Fruit fly (Drosophila melanogaster) whole organism, embryonic: Measurements from ENCODE around the gene frac.

Experiments
- Abd-B ChIP-seq: fragments of 200-800 bp; sonication (Bioruptor generic); optimal IDR thresholded peaks from 2 replicates; lab custom pipeline; 2018; ENCODE audit warnings: missing biosample characterization, mild to moderate bottlenecking, missing genetic modification characterization, moderate library complexity
- Aef1 ChIP-seq: fragments of 200-800 bp; sonication (Bioruptor generic); IDR thresholded peaks from 3 replicates; pipeline ENCODE4 v1.3.6; 2022; ENCODE audit warnings: missing biosample characterization, missing genetic modification characterization
- Blimp-1 ChIP-seq: fragments of 200-800 bp; sonication (Bioruptor generic); optimal IDR thresholded peaks from 3 replicates; lab custom pipeline; 2018; ENCODE audit warnings: missing biosample characterization, missing genetic modification characterization, mild to moderate bottlenecking, moderate library complexity, missing genetic modification reagents
- CG11504 ChIP-seq: fragments of 200-800 bp; sonication (Bioruptor generic); optimal IDR thresholded peaks from 3 replicates; lab custom pipeline; 2019; ENCODE audit warnings: missing biosample characterization, mild to moderate bottlenecking, missing genetic modification characterization, moderate library complexity
- CG12155 ChIP-seq: fragments of 200-800 bp; sonication (Bioruptor generic); optimal IDR thresholded peaks from 3 replicates; lab custom pipeline; 2016; ENCODE audit warnings: missing biosample characterization, missing genetic modification characterization
- CG14710 ChIP-seq: fragments of 200-800 bp; sonication (Bioruptor generic); optimal IDR thresholded peaks from 3 replicates; lab custom pipeline; 2019; ENCODE audit warnings: missing biosample characterization, mild to moderate bottlenecking, missing genetic modification characterization, moderate library complexity
- CG15696 ChIP-seq: fragments of 200-800 bp; sonication (Bioruptor generic); optimal IDR thresholded peaks from 2 replicates; lab custom pipeline; 2019; ENCODE audit warnings: missing biosample characterization, mild to moderate bottlenecking, missing genetic modification characterization, moderate library complexity
- CG18599 ChIP-seq: fragments of 200-800 bp; sonication (Bioruptor generic); optimal IDR thresholded peaks from 3 replicates; lab custom pipeline; 2017; ENCODE audit warnings: missing biosample characterization, missing genetic modification characterization, mild to moderate bottlenecking, moderate library complexity, missing genetic modification reagents
- CG2202 ChIP-seq: fragments of 200-800 bp; sonication (Bioruptor generic); optimal IDR thresholded peaks from 2 replicates; lab custom pipeline; 2018; ENCODE audit warnings: missing biosample characterization, mild to moderate bottlenecking, missing genetic modification characterization
- CG2712 ChIP-seq: fragments of 200-800 bp; optimal IDR thresholded peaks from 3 replicates; lab custom pipeline; 2019; ENCODE audit warnings: missing biosample characterization, mild to moderate bottlenecking, missing genetic modification characterization, moderate library complexity
- CG30403 ChIP-seq: fragments of 200-800 bp; sonication (Bioruptor generic); optimal IDR thresholded peaks from 3 replicates; lab custom pipeline; 2016; ENCODE audit warnings: missing biosample characterization, missing genetic modification characterization
- CG31441 ChIP-seq: fragments of 200-800 bp; sonication (Bioruptor generic); IDR thresholded peaks from 2 replicates; pipeline ENCODE4 v1.3.6; 2022; ENCODE audit warnings: missing biosample characterization, missing genetic modification characterization
- CG32772 ChIP-seq: fragments of 200-800 bp; sonication (Bioruptor generic); IDR thresholded peaks from 2 replicates; pipeline ENCODE4 v1.3.6; 2022; ENCODE audit warnings: missing biosample characterization, missing genetic modification characterization
- CG5245 ChIP-seq: fragments of 200-800 bp; sonication (Bioruptor generic); optimal IDR thresholded peaks from 3 replicates; lab custom pipeline; 2016; ENCODE audit warnings: missing biosample characterization, missing genetic modification characterization
- CG6689 ChIP-seq: fragments of 200-800 bp; sonication (Bioruptor generic); IDR thresholded peaks from 2 replicates; pipeline ENCODE4 v1.3.6; 2022; ENCODE audit warnings: missing biosample characterization, missing genetic modification characterization
- CG7745 ChIP-seq: fragments of 200-800 bp; sonication (Bioruptor generic); optimal IDR thresholded peaks from 2 replicates; lab custom pipeline; 2018; ENCODE audit warnings: missing biosample characterization, mild to moderate bottlenecking, missing genetic modification characterization, moderate library complexity
- CG7839 ChIP-seq: fragments of 200-800 bp; sonication (Bioruptor generic); optimal IDR thresholded peaks from 3 replicates; lab custom pipeline; 2018; ENCODE audit warnings: missing biosample characterization, mild to moderate bottlenecking, missing genetic modification characterization, moderate library complexity
- CG8944 ChIP-seq: fragments of 200-800 bp; sonication (Bioruptor generic); optimal IDR thresholded peaks from 3 replicates; lab custom pipeline; 2016; ENCODE audit warnings: missing biosample characterization, missing genetic modification characterization
- CTCF ChIP-seq: fragments of 200-800 bp; sonication (Bioruptor generic); optimal IDR thresholded peaks from 2 replicates; lab custom pipeline; 2017; ENCODE audit warnings: missing biosample characterization, mild to moderate bottlenecking, missing genetic modification characterization, moderate library complexity
- D19A ChIP-seq: fragments of 200-800 bp; optimal IDR thresholded peaks from 3 replicates; lab custom pipeline; 2019; ENCODE audit warnings: missing biosample characterization, mild to moderate bottlenecking, missing genetic modification characterization, moderate library complexity
- Drgx ChIP-seq: fragments of 200-800 bp; sonication (Bioruptor generic); IDR thresholded peaks from 2 replicates; pipeline ENCODE4 v1.3.6; 2022; ENCODE audit warnings: missing biosample characterization, missing genetic modification characterization
- HLH54F ChIP-seq: fragments of 200-800 bp; sonication (Bioruptor generic); optimal IDR thresholded peaks from 3 replicates; lab custom pipeline; 2016; ENCODE audit warnings: missing biosample characterization, missing genetic modification characterization
- Oli ChIP-seq: fragments of 200-800 bp; sonication (Bioruptor generic); optimal IDR thresholded peaks from 2 replicates; lab custom pipeline; 2018; ENCODE audit warnings: missing biosample characterization, mild to moderate bottlenecking, missing genetic modification characterization, moderate library complexity
- PHDP ChIP-seq: fragments of 200-800 bp; sonication (Bioruptor generic); optimal IDR thresholded peaks from 3 replicates; lab custom pipeline; 2018; ENCODE audit warnings: missing biosample characterization, mild to moderate bottlenecking, missing genetic modification characterization, moderate library complexity
- Ptx1 ChIP-seq: fragments of 200-800 bp; sonication (Bioruptor generic); IDR thresholded peaks from 2 replicates; pipeline ENCODE4 v1.3.6; 2022; ENCODE audit warnings: missing biosample characterization, missing genetic modification characterization
- Sox102F ChIP-seq: fragments of 200-800 bp; sonication (Bioruptor generic); optimal IDR thresholded peaks from 2 replicates; lab custom pipeline; 2018; ENCODE audit warnings: missing biosample characterization, mild to moderate bottlenecking, missing genetic modification characterization, moderate library complexity
- Ssrp ChIP-seq: fragments of 200-800 bp; sonication (Bioruptor generic); optimal IDR thresholded peaks from 2 replicates; lab custom pipeline; 2018; ENCODE audit warnings: missing biosample characterization, mild to moderate bottlenecking, missing genetic modification characterization, moderate library complexity
- Xrp1 ChIP-seq: fragments of 200-800 bp; sonication (Bioruptor generic); IDR thresholded peaks from 2 replicates; pipeline ENCODE4 v1.3.6; 2022; ENCODE audit warnings: missing biosample characterization, missing genetic modification characterization
- ap ChIP-seq: fragments of 200-800 bp; sonication (Bioruptor generic); IDR thresholded peaks from 2 replicates; pipeline ENCODE4 v1.3.6; 2022; ENCODE audit warnings: missing biosample characterization, missing genetic modification characterization
- ara ChIP-seq: fragments of 200-800 bp; sonication (Bioruptor generic); IDR thresholded peaks from 2 replicates; pipeline ENCODE4 v1.3.6; 2022; ENCODE audit warnings: missing biosample characterization, missing genetic modification characterization
- ash1 ChIP-seq: fragments of 200-800 bp; sonication (Bioruptor generic); optimal IDR thresholded peaks from 2 replicates; lab custom pipeline; 2018; ENCODE audit warnings: missing biosample characterization, mild to moderate bottlenecking, missing genetic modification characterization
- bsh ChIP-seq, 2 experiments: fragments of 200-800 bp; sonication (Bioruptor generic); optimal IDR thresholded peaks; 2 replicates each; lab custom pipeline; 2017 to 2018; ENCODE audit warnings: mild to moderate bottlenecking in 2 of 2, missing biosample characterization in 2 of 2, missing genetic modification characterization in 2 of 2, moderate library complexity in 1 of 2
- cad ChIP-seq: fragments of >200 bp; optimal IDR thresholded peaks from 2 replicates; lab custom pipeline; 2017; ENCODE audit warnings: missing biosample characterization, missing genetic modification characterization
- chif ChIP-seq, 2 experiments: fragments of 200-800 bp; sonication (Bioruptor generic); optimal IDR thresholded peaks; 3 replicates each; lab custom pipeline; 2016; ENCODE audit warnings: missing biosample characterization in 2 of 2, missing genetic modification characterization in 2 of 2
- ci ChIP-seq: fragments of 200-800 bp; sonication (Bioruptor generic); IDR thresholded peaks from 3 replicates; pipeline ENCODE4 v1.3.6; 2022; ENCODE audit warnings: missing biosample characterization, missing genetic modification characterization
- dmrt99B ChIP-seq: fragments of 200-800 bp; sonication (Bioruptor generic); optimal IDR thresholded peaks from 2 replicates; lab custom pipeline; 2018; ENCODE audit warnings: missing biosample characterization, mild to moderate bottlenecking, missing genetic modification characterization, moderate library complexity
- en ChIP-seq: fragments of 200-800 bp; sonication (Bioruptor generic); optimal IDR thresholded peaks from 2 replicates; lab custom pipeline; 2016; ENCODE audit warnings: missing biosample characterization, missing genetic modification characterization
- gem ChIP-seq: fragments of 200-800 bp; sonication (Bioruptor generic); optimal IDR thresholded peaks from 2 replicates; lab custom pipeline; 2019; ENCODE audit warnings: missing biosample characterization, mild to moderate bottlenecking, missing genetic modification characterization, moderate library complexity
- hkb ChIP-seq, 2 experiments: fragments of 200-800 bp in 1 of 2; fragments of >200 bp in 1 of 2; sonication (Bioruptor generic) in 1 of 2; IDR thresholded peaks in 1 of 2; optimal IDR thresholded peaks in 1 of 2; 2 replicates each; pipeline versions ENCODE4 v1.3.6 to Lab custom; 2017 to 2022; ENCODE audit warnings: missing biosample characterization in 1 of 2, missing genetic modification characterization in 1 of 2
- lov ChIP-seq, 2 experiments: fragments of 200-800 bp in 1 of 2; fragments of >200 bp in 1 of 2; sonication (Bioruptor generic) in 1 of 2; IDR thresholded peaks in 1 of 2; optimal IDR thresholded peaks in 1 of 2; 2 replicates in 1 of 2; 3 replicates in 1 of 2; pipeline versions ENCODE4 v1.3.6 to Lab custom; 2017 to 2022; ENCODE audit warnings: missing biosample characterization in 1 of 2, missing genetic modification characterization in 1 of 2
- phol ChIP-seq: fragments of 200-800 bp; sonication (Bioruptor generic); optimal IDR thresholded peaks from 3 replicates; lab custom pipeline; 2018; ENCODE audit warnings: missing biosample characterization, mild to moderate bottlenecking, missing genetic modification characterization, moderate library complexity
- prd ChIP-seq, 3 experiments: fragments of >200 bp in 2 of 3; fragments of 200-800 bp in 1 of 3; sonication (Bioruptor generic) in 1 of 3; optimal IDR thresholded peaks in 2 of 3; IDR thresholded peaks in 1 of 3; 2 replicates in 2 of 3; 3 replicates in 1 of 3; pipeline versions ENCODE4 v1.3.6 to Lab custom; 2017 to 2022; ENCODE audit warnings: missing biosample characterization in 1 of 3, missing genetic modification characterization in 1 of 3
- sens ChIP-seq: fragments of 200-800 bp; sonication (Bioruptor generic); peaks from one replicate; lab custom pipeline; 2016; ENCODE audit warnings: missing biosample characterization, missing genetic modification characterization
- sisA ChIP-seq: fragments of 200-800 bp; sonication (Bioruptor generic); IDR thresholded peaks from 2 replicates; pipeline ENCODE4 v1.3.6; 2022; ENCODE audit warnings: missing biosample characterization, missing genetic modification characterization
- so ChIP-seq: fragments of 200-800 bp; sonication (Bioruptor generic); IDR thresholded peaks from 3 replicates; pipeline ENCODE4 v1.3.6; 2022; ENCODE audit warnings: missing biosample characterization, missing genetic modification characterization
- sob ChIP-seq: fragments of 200-800 bp; sonication (Bioruptor generic); IDR thresholded peaks from 2 replicates; pipeline ENCODE4 v1.3.6; 2022; ENCODE audit warnings: missing biosample characterization, missing genetic modification characterization
- unpg ChIP-seq: fragments of 200-800 bp; sonication (Bioruptor generic); optimal IDR thresholded peaks from 3 replicates; lab custom pipeline; 2018; ENCODE audit warnings: missing biosample characterization, mild to moderate bottlenecking, missing genetic modification characterization, moderate library complexity
- vvl ChIP-seq: fragments of 200-800 bp; sonication (Bioruptor generic); IDR thresholded peaks from 2 replicates; pipeline ENCODE4 v1.3.6; 2022; ENCODE audit warnings: missing biosample characterization, missing genetic modification characterization

Gene frac

dm6 chr3L:7611229-7611628 lies 48.8 kb downstream of the frac start:
- TF ChIP-seq hkb (optimal IDR thresholded peaks at IDR 0.05; lab: Kevin White, UChicago) (no peak), hkb (GFP tag; IDR thresholded peaks at IDR 0.05; lab: Robert Waterston, UW) (0 out of 2 replicates have a peak, but pooled peaks have one; percentile 22), Aef1 (GFP tag; lab: Robert Waterston, UW) (no peak), ara (GFP tag; lab: Robert Waterston, UW) (no peak), CG2712 (tag; lab: Kevin White, UChicago) (peak; percentile 16), sens (GFP tag; lab: Kevin White, UChicago) (peak; percentile 7), Xrp1 (GFP tag; lab: Robert Waterston, UW) (peak; percentile 35; the same call in 1 of the 2 replicates), Drgx (GFP tag; lab: Robert Waterston, UW) (peak; percentile 88), sisA (GFP tag; lab: Robert Waterston, UW) (peak; percentile 8; the same call in 1 of the 2 replicates), CG6689 (peak; percentile 29; the same call in 1 of the 2 replicates), vvl (GFP tag; lab: Robert Waterston, UW) (0 out of 2 replicates have a peak, but pooled peaks have one; percentile 9), lov (optimal IDR thresholded peaks at IDR 0.05; lab: Kevin White, UChicago) (no peak), lov (GFP tag; IDR thresholded peaks at IDR 0.05; lab: Robert Waterston, UW) (no peak), ci (GFP tag; lab: Robert Waterston, UW) (0 out of 3 replicates have a peak, but pooled peaks have one; percentile 24), bsh (GFP tag; optimal IDR thresholded peaks at IDR 0.05; lab: Kevin White, UChicago) (peak; percentile 40 to 55), CG31441 (GFP tag; lab: Robert Waterston, UW) (peak; percentile 35; the same call in 1 of the 2 replicates), phol (tag; lab: Kevin White, UChicago) (peak; percentile 18), Oli (tag; lab: Kevin White, UChicago) (peak; percentile 13), unpg (GFP tag; lab: Kevin White, UChicago) (peak; percentile 25), dmrt99B (tag; lab: Kevin White, UChicago) (peak; percentile 7), gem (tag; lab: Kevin White, UChicago) (peak; percentile 35), CG5245 (GFP tag; lab: Kevin White, UChicago) (no peak), en (GFP tag; lab: Kevin White, UChicago) (no peak), CG7839 (tag; lab: Kevin White, UChicago) (peak; percentile 10), CG30403 (GFP tag; lab: Kevin White, UChicago) (peak; percentile 22), CG11504 (tag; lab: Kevin White, UChicago) (peak; percentile 27), Sox102F (GFP tag; lab: Kevin White, UChicago) (peak; percentile 44), so (GFP tag; lab: Robert Waterston, UW) (no peak), Ptx1 (GFP tag; lab: Robert Waterston, UW) (0 out of 2 replicates have a peak, but pooled peaks have one; percentile 13), cad (GFP tag; lab: Kevin White, UChicago) (no peak)
- TF ChIP-seq, all 482 proteins: peak for 21

- TF ChIP-seq D19A (tag; lab: Kevin White, UChicago), result peak; percentile 30
- TF ChIP-seq chif (GFP tag; optimal IDR thresholded peaks at IDR 0.05; lab: Kevin White, UChicago), result peak; percentile 30 to 46
- TF ChIP-seq PHDP (tag; lab: Kevin White, UChicago), result peak; percentile 52
- TF ChIP-seq CG7745 (tag; lab: Kevin White, UChicago), result no peak
- TF ChIP-seq CG32772 (GFP tag; lab: Robert Waterston, UW), result 0 out of 2 replicates have a peak, but pooled peaks have one; percentile 25
- peak; percentile 3 for TF ChIP-seq CG12155 (GFP tag; lab: Kevin White, UChicago)
- no peak for TF ChIP-seq CG2202
- TF ChIP-seq sisA (GFP tag; lab: Robert Waterston, UW), result peak; percentile 51; the same call in 1 of the 2 replicates
- peak; percentile 2 for TF ChIP-seq CG8944 (GFP tag; lab: Kevin White, UChicago)
- no peak for TF ChIP-seq prd (optimal IDR thresholded peaks at IDR 0.05; lab: Kevin White, UChicago)
- peak; percentile 65; the same call in 2 of the 3 replicates for TF ChIP-seq prd (GFP tag; IDR thresholded peaks at IDR 0.05; lab: Robert Waterston, UW)
- peak; percentile 53 for TF ChIP-seq Ssrp
- TF ChIP-seq CG15696 (tag; lab: Kevin White, UChicago), result peak; percentile 30
- peak; percentile 15; the same call in 1 of the 2 replicates for TF ChIP-seq ap (GFP tag; lab: Robert Waterston, UW)
- no peak for TF ChIP-seq CTCF (GFP tag; lab: Kevin White, UChicago)
- peak; percentile 41 for TF ChIP-seq CG14710
- TF ChIP-seq ash1 (GFP tag; lab: Kevin White, UChicago), result no peak
- TF ChIP-seq Abd-B (GFP tag; lab: Kevin White, UChicago), result peak; percentile 37
- peak; percentile 88 for TF ChIP-seq sens (GFP tag; lab: Kevin White, UChicago)
- no peak; the same call in 1 of the 2 replicates for TF ChIP-seq sob (GFP tag; lab: Robert Waterston, UW)
- TF ChIP-seq Blimp-1 (GFP tag; lab: Kevin White, UChicago), result peak; percentile 58
- TF ChIP-seq HLH54F (GFP tag; lab: Kevin White, UChicago), result peak; percentile 13
- peak; percentile 41 for TF ChIP-seq CG18599 (GFP tag; lab: Kevin White, UChicago)
These were observed 51.8 kb downstream of the frac start for dm6 chr3L:7614226-7614625.
